Worm (Caenorhabditis elegans) whole organism, L1 larva: ENCODE data around the gene F59B8.1.

Source experiments
- C04F5.9 ChIP-seq: sonication (generic microtip); optimal IDR thresholded peaks from 2 replicates; lab custom pipeline; 2016; ENCODE audit warnings: missing genetic modification characterization, missing compliant biosample characterization
- C34B4.2 ChIP-seq: sonication (generic microtip); optimal IDR thresholded peaks from 2 replicates; lab custom pipeline; 2017; ENCODE audit warnings: mild to moderate bottlenecking, missing genetic modification characterization, missing compliant biosample characterization
- F16B12.6 ChIP-seq: fragments of 150-350 bp; optimal IDR thresholded peaks from 2 replicates; lab custom pipeline; 2014; ENCODE audit warnings: missing biosample characterization, missing genetic modification characterization
- blmp-1 ChIP-seq: fragments of 150-350 bp; optimal IDR thresholded peaks from 2 replicates; lab custom pipeline; 2014; ENCODE audit warnings: missing biosample characterization, missing genetic modification characterization
- ceh-63 ChIP-seq: fragments of 200-800 bp; sonication (Bioruptor generic); optimal IDR thresholded peaks from 2 replicates; lab custom pipeline; 2018; ENCODE audit warnings: mild to moderate bottlenecking, missing genetic modification characterization, missing compliant biosample characterization
- ceh-88 ChIP-seq: fragments of 200-800 bp; sonication (Bioruptor generic); IDR thresholded peaks from 2 replicates; pipeline ENCODE4 v1.3.6; 2022; ENCODE audit warnings: missing genetic modification characterization, missing compliant biosample characterization
- dsc-1 ChIP-seq: sonication (generic microtip); optimal IDR thresholded peaks from 2 replicates; lab custom pipeline; 2016; ENCODE audit warnings: mild to moderate bottlenecking, missing genetic modification characterization, missing compliant biosample characterization
- efl-1 ChIP-seq, 4 experiments: fragments of 150-350 bp; optimal IDR thresholded peaks in 3 of 4; peaks in 1 of 4; 1 replicate in 1 of 4; 2 replicates in 3 of 4; lab custom pipeline; 2014; ENCODE audit warnings: missing biosample characterization in 2 of 4, missing genetic modification characterization in 2 of 4, missing genetic modification reagents in 2 of 4
- efl-3 ChIP-seq: fragments of 200-800 bp; sonication (Bioruptor generic); optimal IDR thresholded peaks from 2 replicates; lab custom pipeline; 2018; ENCODE audit warnings: mild to moderate bottlenecking, missing genetic modification characterization, missing compliant biosample characterization
- fkh-8 ChIP-seq: sonication (generic microtip); optimal IDR thresholded peaks from 2 replicates; lab custom pipeline; 2016; ENCODE audit warnings: mild to moderate bottlenecking, missing genetic modification characterization, missing compliant biosample characterization
- grh-1 ChIP-seq: fragments of 200-800 bp; sonication (Bioruptor generic); IDR thresholded peaks from 2 replicates; pipeline ENCODE4 v1.3.6; 2022; ENCODE audit warnings: missing genetic modification reagents, missing genetic modification characterization, missing compliant biosample characterization
- hpl-2 ChIP-seq: fragments of 150-350 bp; optimal IDR thresholded peaks from 2 replicates; lab custom pipeline; 2014; ENCODE audit warnings: missing biosample characterization, missing genetic modification reagents, missing genetic modification characterization
- jun-1 ChIP-seq: fragments of 150-350 bp; optimal IDR thresholded peaks from 2 replicates; lab custom pipeline; 2014; ENCODE audit warnings: missing biosample characterization, missing genetic modification reagents, missing genetic modification characterization
- lin-13 ChIP-seq: fragments of 150-350 bp; optimal IDR thresholded peaks from 2 replicates; lab custom pipeline; 2014; ENCODE audit warnings: missing biosample characterization, missing genetic modification reagents, missing genetic modification characterization
- lin-14 ChIP-seq: fragments of 200-800 bp; sonication (Bioruptor generic); optimal IDR thresholded peaks from 2 replicates; lab custom pipeline; 2018; ENCODE audit warnings: mild to moderate bottlenecking, missing genetic modification characterization, moderate library complexity, missing compliant biosample characterization
- lin-39 ChIP-seq: fragments of 150-350 bp; optimal IDR thresholded peaks from 2 replicates; lab custom pipeline; 2014; ENCODE audit warnings: missing biosample characterization, missing genetic modification reagents, missing genetic modification characterization
- lsy-2 ChIP-seq, 2 experiments: fragments of 150-350 bp; optimal IDR thresholded peaks; 2 replicates each; lab custom pipeline; 2014; ENCODE audit warnings: missing biosample characterization in 2 of 2, missing genetic modification characterization in 2 of 2
- mab-9 ChIP-seq: fragments of 200-800 bp; sonication (Bioruptor generic); IDR thresholded peaks from 2 replicates; pipeline ENCODE4 v1.3.6; 2022; ENCODE audit warnings: missing genetic modification reagents, missing genetic modification characterization, missing compliant biosample characterization
- mdl-1 ChIP-seq, 2 experiments: fragments of 150-350 bp; optimal IDR thresholded peaks; 2 replicates each; lab custom pipeline; 2014 to 2017; ENCODE audit warnings: missing biosample characterization in 2 of 2, missing genetic modification characterization in 2 of 2, inconsistent platforms in 1 of 2
- nhr-12 ChIP-seq: sonication (generic microtip); optimal IDR thresholded peaks from 2 replicates; lab custom pipeline; 2017; ENCODE audit warnings: missing biosample characterization, missing genetic modification characterization
- nhr-237 ChIP-seq: fragments of 150-350 bp; optimal IDR thresholded peaks from 2 replicates; lab custom pipeline; 2014; ENCODE audit warnings: missing biosample characterization, missing genetic modification characterization
- nhr-28 ChIP-seq: fragments of 150-350 bp; optimal IDR thresholded peaks from 2 replicates; lab custom pipeline; 2014; ENCODE audit warnings: missing biosample characterization, missing genetic modification characterization
- nhr-47 ChIP-seq: sonication (generic microtip); optimal IDR thresholded peaks from 2 replicates; lab custom pipeline; 2016; ENCODE audit warnings: mild to moderate bottlenecking, missing genetic modification characterization, moderate library complexity, missing compliant biosample characterization
- nhr-77 ChIP-seq: fragments of 150-350 bp; optimal IDR thresholded peaks from 2 replicates; lab custom pipeline; 2014; ENCODE audit warnings: missing biosample characterization, missing genetic modification characterization
- nhr-85 ChIP-seq: sonication (generic microtip); peaks from one replicate; lab custom pipeline; 2016; ENCODE audit warnings: missing genetic modification characterization, inconsistent platforms, missing compliant biosample characterization
- pag-3 ChIP-seq: sonication (generic microtip); optimal IDR thresholded peaks from 2 replicates; lab custom pipeline; 2017; ENCODE audit warnings: missing genetic modification characterization, mild to moderate bottlenecking, missing compliant biosample characterization, antibody characterized with exemption, borderline replicate concordance; ENCODE audit not compliant: insufficient read depth
- pax-3 ChIP-seq: fragments of 200-800 bp; sonication (Bioruptor generic); optimal IDR thresholded peaks from 2 replicates; lab custom pipeline; 2018; ENCODE audit warnings: mild to moderate bottlenecking, missing genetic modification characterization, moderate library complexity, missing compliant biosample characterization
- pqm-1 ChIP-seq: sonication (generic microtip); optimal IDR thresholded peaks from 3 replicates; lab custom pipeline; 2017; ENCODE audit warnings: missing biosample characterization, missing genetic modification characterization
- snpc-4 ChIP-seq: fragments of 150-350 bp; optimal IDR thresholded peaks from 2 replicates; lab custom pipeline; 2014; ENCODE audit warnings: missing biosample characterization, missing genetic modification characterization
- sup-37 ChIP-seq: fragments of 200-800 bp; sonication (Bioruptor generic); optimal IDR thresholded peaks from 2 replicates; lab custom pipeline; 2018; ENCODE audit warnings: mild to moderate bottlenecking, missing genetic modification characterization, missing compliant biosample characterization
- swsn-7 ChIP-seq: sonication (generic microtip); optimal IDR thresholded peaks from 2 replicates; lab custom pipeline; 2016; ENCODE audit warnings: missing genetic modification characterization, missing compliant biosample characterization
- tbx-2 ChIP-seq: sonication (generic microtip); optimal IDR thresholded peaks from 2 replicates; lab custom pipeline; 2016; ENCODE audit warnings: missing genetic modification characterization, missing compliant biosample characterization
- unc-62 ChIP-seq: fragments of 150-350 bp; optimal IDR thresholded peaks from 2 replicates; lab custom pipeline; 2014; ENCODE audit warnings: missing biosample characterization, missing genetic modification reagents, missing genetic modification characterization
- unc-98 ChIP-seq: fragments of 200-800 bp; sonication (Bioruptor generic); IDR thresholded peaks from 2 replicates; pipeline ENCODE4 v1.3.6; 2022; ENCODE audit warnings: missing genetic modification characterization, missing compliant biosample characterization
- xbp-1 ChIP-seq: sonication (generic microtip); optimal IDR thresholded peaks from 2 replicates; lab custom pipeline; 2016; ENCODE audit warnings: missing genetic modification characterization, missing compliant biosample characterization
- zip-4 ChIP-seq: fragments of 200-800 bp; sonication (Bioruptor generic); optimal IDR thresholded peaks from 2 replicates; lab custom pipeline; 2018; ENCODE audit warnings: mild to moderate bottlenecking, missing genetic modification characterization, moderate library complexity, missing compliant biosample characterization

The F59B8.1 gene

DNA sequence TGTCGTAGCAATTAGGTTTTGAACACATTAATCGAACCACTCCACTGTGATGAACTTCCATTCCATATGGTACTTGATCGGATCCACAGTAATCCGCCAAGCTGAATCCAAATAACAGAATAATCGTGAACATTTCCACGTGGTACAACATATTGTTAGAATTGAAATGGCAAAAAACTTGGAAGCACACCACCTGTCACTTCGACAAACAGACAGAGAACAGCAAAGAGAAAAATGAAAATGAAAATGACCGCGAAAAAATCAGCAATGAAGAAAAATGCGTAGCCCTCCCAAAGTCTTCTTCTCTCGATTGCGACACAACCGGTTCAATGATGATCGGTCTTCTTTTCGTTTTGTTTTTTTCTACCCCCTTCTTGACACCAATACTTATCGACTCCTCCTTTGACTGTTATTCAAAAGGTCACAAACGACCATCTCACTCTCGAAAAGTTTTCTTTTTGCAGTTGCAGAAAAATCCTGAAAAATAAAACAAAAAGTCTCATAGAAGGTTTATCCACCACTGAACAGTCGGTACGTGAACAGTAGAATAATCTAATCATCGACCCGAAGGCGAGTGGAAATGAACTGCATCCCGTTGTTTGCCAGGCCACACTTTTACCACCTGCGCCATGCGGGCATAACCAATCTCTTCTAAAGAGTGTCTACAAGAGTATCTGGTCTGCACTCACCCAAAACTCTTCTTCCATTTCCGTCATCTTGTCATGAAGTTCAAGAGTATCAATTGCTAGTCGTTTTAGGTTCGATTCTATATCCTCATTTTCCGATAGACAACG, 49.3 kb downstream of the F59B8.1 start, which contains the start of gene wrt-3 (continued):
- TF ChIP-seq sup-37 (GFP tag; lab: Kevin White, UChicago) (no peak), mdl-1 (tag; optimal IDR thresholded peaks at IDR 0.05; lab: Kevin White, UChicago) (peak in 1 of 2 experiments; percentile 45), swsn-7 (peak; percentile 53), unc-62 (GFP tag; lab: Kevin White, UChicago) (no peak), mab-9 (GFP tag; lab: Robert Waterston, UW) (no peak), C04F5.9 (no peak), nhr-77 (tag; lab: Kevin White, UChicago) (no peak), ceh-63 (no peak), lin-13 (GFP tag; lab: Kevin White, UChicago) (no peak), tbx-2 (tag; lab: Kevin White, UChicago) (no peak), pag-3 (tag; lab: Kevin White, UChicago) (peak; percentile 64), efl-3 (GFP tag; lab: Kevin White, UChicago) (no peak), efl-1 (optimal IDR thresholded peaks at IDR 0.05; lab: Kevin White, UChicago) (peak; percentile 22 to 43), efl-1 (GFP tag; optimal IDR thresholded peaks at IDR 0.05 in 1 of 2; lab: Kevin White, UChicago) (peak in 1 of 2 experiments; percentile 93)

DNA sequence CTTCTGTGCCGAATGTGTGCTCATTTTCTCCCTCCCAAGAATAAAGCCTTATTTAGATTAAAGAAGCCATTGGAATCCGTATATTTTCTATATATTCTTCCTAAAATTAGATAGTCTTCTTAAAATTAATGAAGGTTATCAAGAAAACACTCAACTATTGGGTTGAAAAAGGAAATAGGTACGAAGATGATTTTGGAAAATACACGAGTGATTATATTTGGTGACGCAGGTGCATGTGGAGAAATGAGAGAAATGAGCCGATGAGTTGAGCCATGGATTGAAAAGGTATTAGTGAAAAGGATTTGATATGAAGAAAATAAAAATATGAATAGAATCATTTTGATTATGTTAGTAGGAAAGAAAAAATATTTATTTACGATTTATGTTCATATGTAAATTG, 52.9 kb downstream of the F59B8.1 start, which contains the start of gene cng-3:
Gene cng-3 (minus strand): TSS at position 102 of the 400 bp plus-strand sequence.
- TF ChIP-seq dsc-1 (tag; lab: Kevin White, UChicago): peak; percentile 93
- TF ChIP-seq grh-1 (GFP tag; lab: Robert Waterston, UW): no peak
- TF ChIP-seq jun-1 (tag; lab: Kevin White, UChicago): no peak
- peak; percentile 18 for TF ChIP-seq pax-3
- no peak for TF ChIP-seq nhr-85 (tag; lab: Kevin White, UChicago)
- TF ChIP-seq fkh-8 (tag; lab: Kevin White, UChicago): peak; percentile 15
- no peak for TF ChIP-seq nhr-12 (tag; lab: Kevin White, UChicago)

ce11 chrIV:9485040-9485439, 57.0 kb downstream of the F59B8.1 start, which contains the start of gene gadr-2:
Gene gadr-2, minus strand, starts transcription at chrIV:9485140.
- TF ChIP-seq lsy-2 (tag; optimal IDR thresholded peaks at IDR 0.05; lab: Kevin White, UChicago) (no peak), lin-39 (no peak), F16B12.6 (tag; lab: Kevin White, UChicago) (no peak), ceh-88 (GFP tag; lab: Robert Waterston, UW) (no peak), xbp-1 (tag; lab: Kevin White, UChicago) (no peak), C34B4.2 (tag; lab: Kevin White, UChicago) (no peak), sup-37 (GFP tag; lab: Kevin White, UChicago) (no peak), nhr-28 (tag; lab: Kevin White, UChicago) (no peak), efl-3 (GFP tag; lab: Kevin White, UChicago) (no peak), unc-98 (GFP tag; lab: Robert Waterston, UW) (no peak), snpc-4 (tag; lab: Kevin White, UChicago) (no peak), pqm-1 (no peak), tbx-2 (tag; lab: Kevin White, UChicago) (no peak), blmp-1 (tag; lab: Kevin White, UChicago) (no peak), lin-14 (no peak), hpl-2 (GFP tag; lab: Kevin White, UChicago) (no peak), nhr-237 (tag; lab: Kevin White, UChicago) (no peak), nhr-47 (no peak)

DNA sequence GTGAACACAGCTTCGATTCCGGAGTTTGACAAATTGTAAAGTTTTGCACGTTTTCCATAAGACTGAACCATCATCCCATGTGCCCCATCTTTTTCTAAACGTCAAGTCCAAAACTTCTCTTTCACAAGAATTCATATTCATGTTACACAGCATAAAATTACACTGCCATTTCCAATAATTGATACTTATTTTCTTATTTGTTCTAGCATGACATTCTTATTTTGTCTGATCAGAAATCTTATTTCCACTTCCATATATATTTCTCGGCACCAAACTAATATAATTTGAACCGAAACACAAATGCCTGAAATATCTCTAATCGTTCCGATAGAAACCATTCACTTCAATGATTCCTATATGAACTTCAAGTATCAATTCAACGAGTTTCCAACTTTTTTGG, 57.9 kb downstream of the F59B8.1 start, which contains the start of gene sru-2:
Gene sru-2 (plus strand): TSS at position 301 of the 400 bp plus-strand sequence.
- no peak for TF ChIP-seq unc-98 (GFP tag; lab: Robert Waterston, UW)
- peak; percentile 26 for TF ChIP-seq fkh-8 (tag; lab: Kevin White, UChicago)
- no peak for TF ChIP-seq zip-4 (GFP tag; lab: Kevin White, UChicago)
